Worm (Caenorhabditis elegans) whole organism, mixed stage, embryonic: ENCODE data around the gene T21D12.11.

Experiments
- M03D4.4 ChIP-seq: sonication (generic microtip); optimal IDR thresholded peaks from 2 replicates; lab custom pipeline; 2017; ENCODE audit warnings: mild to moderate bottlenecking, missing genetic modification characterization, missing compliant biosample characterization
- bed-3 ChIP-seq: fragments of 200-800 bp; sonication (Bioruptor generic); optimal IDR thresholded peaks from 3 replicates; lab custom pipeline; 2018; ENCODE audit warnings: mild to moderate bottlenecking, missing genetic modification characterization, moderate library complexity, missing compliant biosample characterization
- ceh-39 ChIP-seq: fragments of 150-350 bp; optimal IDR thresholded peaks from 2 replicates; lab custom pipeline; 2014; ENCODE audit warnings: missing biosample characterization, missing genetic modification characterization
- ceh-43 ChIP-seq: fragments of 200-800 bp; sonication (Bioruptor generic); optimal IDR thresholded peaks from 2 replicates; lab custom pipeline; 2018; ENCODE audit warnings: mild to moderate bottlenecking, missing genetic modification characterization, moderate library complexity, missing compliant biosample characterization
- ceh-83 ChIP-seq: fragments of 200-800 bp; sonication (Bioruptor generic); optimal IDR thresholded peaks from 2 replicates; lab custom pipeline; 2018; ENCODE audit warnings: mild to moderate bottlenecking, missing genetic modification characterization, missing compliant biosample characterization
- ces-1 ChIP-seq: fragments of 150-350 bp; optimal IDR thresholded peaks from 2 replicates; lab custom pipeline; 2014; ENCODE audit warnings: missing biosample characterization, missing genetic modification reagents, missing genetic modification characterization
- cnd-1 ChIP-seq: fragments of 200-800 bp; sonication (Bioruptor generic); optimal IDR thresholded peaks from 2 replicates; lab custom pipeline; 2018; ENCODE audit warnings: mild to moderate bottlenecking, missing genetic modification characterization, missing compliant biosample characterization
- drap-1 ChIP-seq: fragments of 200-800 bp; sonication (Bioruptor generic); optimal IDR thresholded peaks from 3 replicates; lab custom pipeline; 2018; ENCODE audit warnings: mild to moderate bottlenecking, missing genetic modification characterization, missing compliant biosample characterization
- elt-1 ChIP-seq: sonication (generic microtip); optimal IDR thresholded peaks from 2 replicates; lab custom pipeline; 2017; ENCODE audit warnings: missing genetic modification characterization, mild to moderate bottlenecking, missing compliant biosample characterization, antibody characterized with exemption, moderate library complexity, borderline replicate concordance; ENCODE audit not compliant: insufficient read depth
- elt-3 ChIP-seq: fragments of 150-350 bp; optimal IDR thresholded peaks from 2 replicates; lab custom pipeline; 2014; ENCODE audit warnings: missing biosample characterization, missing genetic modification characterization
- flh-1 ChIP-seq: fragments of 200-800 bp; sonication (Bioruptor generic); optimal IDR thresholded peaks from 2 replicates; lab custom pipeline; 2018; ENCODE audit warnings: mild to moderate bottlenecking, missing genetic modification characterization, moderate library complexity, missing compliant biosample characterization
- ham-2 ChIP-seq: fragments of 200-800 bp; sonication (Bioruptor generic); optimal IDR thresholded peaks from 2 replicates; lab custom pipeline; 2018; ENCODE audit warnings: mild to moderate bottlenecking, missing genetic modification characterization, missing compliant biosample characterization
- hlh-1 ChIP-seq: fragments of 150-350 bp; optimal IDR thresholded peaks from 2 replicates; lab custom pipeline; 2014; ENCODE audit warnings: missing biosample characterization, missing genetic modification reagents, missing genetic modification characterization
- lin-13 ChIP-seq: fragments of 150-350 bp; optimal IDR thresholded peaks from 2 replicates; lab custom pipeline; 2014; ENCODE audit warnings: missing biosample characterization, missing genetic modification characterization
- lin-32 ChIP-seq: fragments of 200-800 bp; sonication (Bioruptor generic); optimal IDR thresholded peaks from 2 replicates; lab custom pipeline; 2018; ENCODE audit warnings: mild to moderate bottlenecking, missing genetic modification characterization, missing compliant biosample characterization
- lsy-2 ChIP-seq: fragments of 150-350 bp; optimal IDR thresholded peaks from 2 replicates; lab custom pipeline; 2014; ENCODE audit warnings: missing biosample characterization, missing genetic modification characterization
- mep-1 ChIP-seq: fragments of 150-350 bp; optimal IDR thresholded peaks from 2 replicates; lab custom pipeline; 2017; ENCODE audit warnings: missing biosample characterization, missing genetic modification reagents, missing genetic modification characterization, inconsistent platforms
- mls-2 ChIP-seq: sonication (generic microtip); optimal IDR thresholded peaks from 2 replicates; lab custom pipeline; 2016; ENCODE audit warnings: mild to moderate bottlenecking, missing genetic modification characterization, moderate library complexity, missing compliant biosample characterization
- nhr-12 ChIP-seq: fragments of 150-350 bp; optimal IDR thresholded peaks from 2 replicates; lab custom pipeline; 2014; ENCODE audit warnings: missing biosample characterization, missing genetic modification characterization
- nhr-2 ChIP-seq: fragments of 150-350 bp; optimal IDR thresholded peaks from 2 replicates; lab custom pipeline; 2014; ENCODE audit warnings: missing biosample characterization, missing genetic modification characterization
- nhr-28 ChIP-seq: fragments of 150-350 bp; optimal IDR thresholded peaks from 2 replicates; lab custom pipeline; 2014; ENCODE audit warnings: missing biosample characterization, missing genetic modification characterization
- nhr-76 ChIP-seq: sonication (generic microtip); optimal IDR thresholded peaks from 2 replicates; lab custom pipeline; 2017; ENCODE audit warnings: missing biosample characterization, missing genetic modification characterization
- pha-4 ChIP-seq: fragments of 150-350 bp; optimal IDR thresholded peaks from 2 replicates; lab custom pipeline; 2018; ENCODE audit warnings: missing biosample characterization, missing genetic modification reagents, missing genetic modification characterization
- snpc-4 ChIP-seq: fragments of 150-350 bp; optimal IDR thresholded peaks from 2 replicates; lab custom pipeline; 2014; ENCODE audit warnings: missing biosample characterization, missing genetic modification characterization
- sptf-1 ChIP-seq: sonication (generic microtip); optimal IDR thresholded peaks from 2 replicates; lab custom pipeline; 2017; ENCODE audit warnings: mild to moderate bottlenecking, missing genetic modification characterization, moderate library complexity, missing compliant biosample characterization
- tbx-8 ChIP-seq: fragments of 200-800 bp; sonication (Bioruptor generic); optimal IDR thresholded peaks from 2 replicates; lab custom pipeline; 2018; ENCODE audit warnings: mild to moderate bottlenecking, missing genetic modification characterization, moderate library complexity, missing compliant biosample characterization
- unc-39 ChIP-seq: fragments of 150-350 bp; optimal IDR thresholded peaks from 2 replicates; lab custom pipeline; 2014; ENCODE audit warnings: missing biosample characterization, missing genetic modification characterization
- unc-62 ChIP-seq: fragments of 150-350 bp; optimal IDR thresholded peaks from 2 replicates; lab custom pipeline; 2014; ENCODE audit warnings: missing biosample characterization, missing genetic modification reagents, missing genetic modification characterization
- ztf-11 ChIP-seq: fragments of 150-350 bp; optimal IDR thresholded peaks from 2 replicates; lab custom pipeline; 2014; ENCODE audit warnings: missing biosample characterization, missing genetic modification characterization

Gene T21D12.11

DNA sequence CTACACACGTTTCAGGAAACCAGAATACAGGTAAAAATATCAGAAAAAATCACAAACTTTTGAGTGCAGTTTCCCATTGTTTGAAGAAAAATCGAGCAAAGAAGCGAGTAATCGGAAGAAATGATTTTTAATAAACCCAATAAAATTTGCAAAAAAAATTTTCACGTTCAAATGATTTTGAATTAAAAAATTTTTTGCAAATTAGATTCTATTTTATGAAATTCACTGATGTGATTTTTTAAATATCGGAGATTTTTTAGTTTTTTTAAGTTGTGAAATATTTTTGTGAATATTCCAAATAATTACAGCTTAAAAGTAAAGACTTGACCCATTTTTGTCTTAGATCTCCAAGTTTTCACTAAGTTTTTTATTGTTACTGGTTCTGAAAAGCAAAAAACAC lies 29.0 kb downstream of the T21D12.11 start, which contains the start of gene pnp-1:
Gene pnp-1 (minus strand): TSS at position 101 of the 400 bp plus-strand sequence.
- no peak for TF ChIP-seq lin-32 (GFP tag; lab: Kevin White, UChicago)
- no peak for TF ChIP-seq elt-3 (tag; lab: Kevin White, UChicago)
- TF ChIP-seq drap-1 (GFP tag; lab: Kevin White, UChicago): no peak
- TF ChIP-seq mep-1 (tag; lab: Kevin White, UChicago): no peak
- no peak for TF ChIP-seq lin-13
- no peak for TF ChIP-seq cnd-1 (tag; lab: Kevin White, UChicago)
- no peak for TF ChIP-seq bed-3 (GFP tag; lab: Kevin White, UChicago)
- no peak for TF ChIP-seq tbx-8 (GFP tag; lab: Kevin White, UChicago)
- TF ChIP-seq sptf-1 (tag; lab: Kevin White, UChicago): no peak
- no peak for TF ChIP-seq lsy-2 (tag; lab: Kevin White, UChicago)
- TF ChIP-seq nhr-76: no peak
- no peak for TF ChIP-seq M03D4.4 (tag; lab: Kevin White, UChicago)
- no peak for TF ChIP-seq elt-1
- TF ChIP-seq, all 35 proteins: peak for 0

DNA sequence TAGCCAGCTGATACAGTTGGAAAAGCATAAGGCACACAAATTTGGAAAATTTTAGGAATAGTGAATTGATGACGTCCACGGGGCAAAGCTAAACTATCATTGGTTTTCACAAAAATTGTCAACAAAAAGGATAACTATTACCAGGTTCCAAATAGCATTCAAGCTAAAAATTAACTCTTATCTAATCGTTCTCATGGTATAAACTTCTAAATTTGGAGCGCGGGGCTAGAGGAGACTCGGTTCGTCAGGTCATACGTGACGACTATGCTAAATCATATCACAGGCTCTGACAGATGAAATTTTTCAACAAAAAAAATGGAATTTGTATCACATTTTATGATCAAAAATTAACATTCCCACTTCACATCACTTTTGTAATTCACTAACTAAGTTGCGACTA lies 30.0 kb downstream of the T21D12.11 start:
- no peak for TF ChIP-seq ztf-11 (tag; lab: Kevin White, UChicago)
- TF ChIP-seq lin-13: no peak
- TF ChIP-seq nhr-76: no peak
- TF ChIP-seq pha-4: no peak
- TF ChIP-seq bed-3 (GFP tag; lab: Kevin White, UChicago): no peak
- no peak for TF ChIP-seq cnd-1 (tag; lab: Kevin White, UChicago)
- TF ChIP-seq ceh-39: no peak
- TF ChIP-seq M03D4.4 (tag; lab: Kevin White, UChicago): no peak
- TF ChIP-seq hlh-1 (tag; lab: Kevin White, UChicago): no peak
- no peak for TF ChIP-seq lsy-2 (tag; lab: Kevin White, UChicago)
- no peak for TF ChIP-seq snpc-4 (tag; lab: Kevin White, UChicago)
- no peak for TF ChIP-seq nhr-2

DNA sequence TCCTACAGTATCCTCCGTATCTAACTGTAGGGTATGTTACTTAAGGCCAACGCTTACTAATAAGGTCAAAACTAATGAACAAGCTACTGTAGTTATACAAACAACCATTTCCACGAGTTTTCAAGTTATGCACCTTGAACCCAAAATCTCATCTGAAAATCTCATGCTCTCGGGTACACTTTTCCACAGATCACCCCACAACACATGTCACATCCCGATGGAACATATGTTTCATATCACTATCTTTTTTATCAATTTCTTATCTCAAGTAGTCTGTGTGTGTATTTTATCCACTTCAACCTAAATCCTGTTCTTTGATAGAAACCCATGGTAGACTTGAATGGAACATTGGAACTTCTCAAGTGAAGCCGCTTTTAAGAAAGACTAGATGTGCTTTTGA lies 31.1 kb downstream of the T21D12.11 start:
- no peak for TF ChIP-seq sptf-1 (tag; lab: Kevin White, UChicago)
- TF ChIP-seq nhr-28: no peak
- TF ChIP-seq nhr-12: no peak
- TF ChIP-seq flh-1 (GFP tag; lab: Kevin White, UChicago): no peak
- no peak for TF ChIP-seq nhr-76
- no peak for TF ChIP-seq ztf-11 (tag; lab: Kevin White, UChicago)
- no peak for TF ChIP-seq cnd-1 (tag; lab: Kevin White, UChicago)
- no peak for TF ChIP-seq ceh-83 (GFP tag; lab: Kevin White, UChicago)
- TF ChIP-seq ces-1 (GFP tag; lab: Kevin White, UChicago): no peak
- no peak for TF ChIP-seq ceh-39
- TF ChIP-seq unc-39: no peak
- TF ChIP-seq M03D4.4 (tag; lab: Kevin White, UChicago): no peak
- no peak for TF ChIP-seq ham-2 (GFP tag; lab: Kevin White, UChicago)
- TF ChIP-seq elt-3 (tag; lab: Kevin White, UChicago): no peak
- no peak for TF ChIP-seq mls-2
- no peak for TF ChIP-seq lsy-2 (tag; lab: Kevin White, UChicago)
- no peak for TF ChIP-seq tbx-8 (GFP tag; lab: Kevin White, UChicago)
- no peak for TF ChIP-seq lin-32 (GFP tag; lab: Kevin White, UChicago)

DNA sequence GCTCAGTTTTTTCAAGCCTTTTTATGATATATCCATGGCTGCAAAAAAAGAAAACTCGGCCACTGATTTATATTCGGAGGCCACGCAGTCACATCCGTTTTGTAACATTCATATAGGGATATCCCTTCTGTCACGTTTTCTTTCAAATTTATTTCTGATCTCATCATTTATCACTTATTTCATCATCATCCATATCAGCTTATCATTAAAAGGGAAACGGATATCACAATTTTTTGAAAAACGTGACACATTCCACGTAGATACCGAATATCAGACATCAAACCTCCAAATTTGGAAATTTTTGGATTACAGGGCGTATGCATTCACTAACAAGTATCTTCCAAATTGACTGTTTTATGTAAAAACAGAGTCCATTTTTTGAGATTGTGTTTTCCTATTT lies 33.5 kb downstream of the T21D12.11 start:
- TF ChIP-seq elt-3 (tag; lab: Kevin White, UChicago) (peak; percentile 3), drap-1 (GFP tag; lab: Kevin White, UChicago) (no peak)

DNA sequence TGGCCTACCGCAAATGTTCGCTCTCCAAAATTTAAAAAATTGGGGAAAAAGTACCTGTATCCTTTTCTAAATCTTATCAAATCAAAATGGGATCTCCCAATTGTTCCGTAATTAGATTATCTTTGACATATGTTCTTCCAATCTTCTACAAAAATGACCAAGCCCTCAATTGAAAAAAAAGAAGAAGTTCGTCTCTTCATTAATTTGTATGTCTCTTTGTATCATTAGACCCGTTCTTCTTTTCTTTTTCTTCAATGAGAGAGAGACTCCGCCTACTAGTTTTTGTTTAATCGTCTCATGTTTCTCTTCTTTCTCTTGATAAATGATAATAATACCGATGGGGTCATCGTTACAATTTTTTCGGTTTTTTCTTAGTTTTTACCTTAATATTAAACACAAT lies 34.1 kb downstream of the T21D12.11 start:
- TF ChIP-seq cnd-1 (tag; lab: Kevin White, UChicago) (no peak), mls-2 (no peak), lin-32 (GFP tag; lab: Kevin White, UChicago) (no peak)

DNA sequence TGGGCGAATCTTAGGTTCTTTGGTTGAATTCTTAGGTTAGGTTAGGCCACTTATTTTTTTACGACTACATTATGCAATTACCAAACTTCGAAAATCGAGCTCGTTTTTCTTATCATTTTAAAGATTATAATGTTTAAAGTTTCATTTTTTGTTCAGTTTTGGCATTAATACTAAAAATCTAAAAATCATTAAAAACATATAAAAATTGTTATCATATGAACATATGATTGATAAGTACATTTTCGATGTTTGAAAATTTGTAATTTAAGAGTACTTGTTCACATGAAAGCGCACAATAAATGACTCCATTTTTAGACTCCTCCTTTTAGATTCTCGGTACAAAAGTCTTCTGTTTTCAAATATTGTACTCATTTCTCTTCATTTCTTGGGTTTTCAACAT lies 35.9 kb downstream of the T21D12.11 start:
- no peak for TF ChIP-seq M03D4.4 (tag; lab: Kevin White, UChicago)
- TF ChIP-seq unc-62: no peak
- TF ChIP-seq bed-3 (GFP tag; lab: Kevin White, UChicago): no peak
- TF ChIP-seq pha-4: no peak
- no peak for TF ChIP-seq hlh-1 (tag; lab: Kevin White, UChicago)
- no peak for TF ChIP-seq lin-13
- TF ChIP-seq nhr-28: no peak
- no peak for TF ChIP-seq sptf-1 (tag; lab: Kevin White, UChicago)
- no peak for TF ChIP-seq elt-1
- no peak for TF ChIP-seq ceh-39
- no peak for TF ChIP-seq ztf-11 (tag; lab: Kevin White, UChicago)
- TF ChIP-seq lsy-2 (tag; lab: Kevin White, UChicago): no peak
- no peak for TF ChIP-seq ceh-43 (GFP tag; lab: Kevin White, UChicago)
